Worm (Caenorhabditis elegans): ENCODE measurements around the gene C47E12.14.

The C47E12.14 gene

DNA sequence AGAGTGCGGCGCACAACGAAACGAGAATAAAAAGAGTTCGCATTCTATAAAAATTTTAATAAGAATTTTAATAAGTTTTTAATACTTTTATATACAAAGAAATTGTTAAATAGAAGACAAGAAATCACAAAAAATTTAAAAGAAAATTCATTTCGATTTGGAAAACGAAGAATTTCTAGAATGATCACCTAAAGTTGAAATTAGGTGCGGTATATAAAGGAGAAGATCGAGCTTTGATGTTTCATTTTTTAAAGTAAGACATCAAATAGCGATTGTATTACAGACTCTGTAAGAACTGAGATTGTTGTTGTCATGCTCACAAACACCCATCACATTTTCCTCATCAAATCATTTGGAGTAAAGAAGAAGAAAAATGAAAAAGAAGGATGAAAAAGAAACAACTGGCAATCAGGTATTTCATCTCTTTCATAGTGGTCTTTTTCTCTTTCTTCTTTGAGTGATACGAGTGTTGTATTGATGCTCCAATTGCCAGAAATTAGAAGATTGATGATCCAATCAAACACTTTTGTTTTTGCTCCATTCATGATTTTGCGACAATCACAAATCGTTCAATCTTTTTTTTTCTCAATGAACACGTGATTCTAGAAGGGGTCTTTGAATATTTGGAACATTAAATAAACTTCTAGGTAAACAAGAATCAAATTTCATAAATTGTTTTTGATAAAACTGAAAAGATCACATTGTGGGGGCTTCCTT lies 47.8 kb downstream of the C47E12.14 start, which contains the start of gene dur-1:
Gene dur-1 (minus strand): TSS at position 51 of the 717 bp plus-strand sequence.
- TF ChIP-seq somi-1 (GFP tag; optimal IDR thresholded peaks at IDR 0.05) (no peak), K12H6.12 (tag; optimal IDR thresholded peaks at IDR 0.05) (peak; percentile 25), hmg-1.2 (GFP tag; IDR thresholded peaks at IDR 0.05) (no peak)

Data from whole organism, young adult.